Fruit fly (Drosophila melanogaster) whole organism, embryonic: ENCODE data around the gene sea.

ENCODE experiments used
- Aef1 ChIP-seq: fragments of 200-800 bp; sonication (Bioruptor generic); IDR thresholded peaks from 3 replicates; pipeline ENCODE4 v1.3.6; 2022; ENCODE audit warnings: missing biosample characterization, missing genetic modification characterization
- Antp ChIP-seq: fragments of 200-800 bp; sonication (Bioruptor generic); optimal IDR thresholded peaks from 3 replicates; lab custom pipeline; 2016; ENCODE audit warnings: missing biosample characterization, missing genetic modification characterization
- Atf3 ChIP-seq: fragments of 200-800 bp; sonication (Bioruptor generic); optimal IDR thresholded peaks from 3 replicates; lab custom pipeline; 2016; ENCODE audit warnings: missing biosample characterization, missing genetic modification characterization
- Atf6 ChIP-seq: fragments of 200-800 bp; sonication (Bioruptor generic); IDR thresholded peaks from 2 replicates; pipeline ENCODE4 v1.3.6; 2022; ENCODE audit warnings: missing biosample characterization, missing genetic modification characterization
- CG10147 ChIP-seq: fragments of 200-800 bp; sonication (Bioruptor generic); optimal IDR thresholded peaks from 2 replicates; lab custom pipeline; 2019; ENCODE audit warnings: missing biosample characterization, mild to moderate bottlenecking, missing genetic modification characterization, moderate library complexity
- CG10267 ChIP-seq: fragments of 200-800 bp; sonication (Bioruptor generic); optimal IDR thresholded peaks from 2 replicates; lab custom pipeline; 2018; ENCODE audit warnings: missing biosample characterization, mild to moderate bottlenecking, missing genetic modification characterization, moderate library complexity
- CG11093 ChIP-seq: fragments of 200-800 bp; sonication (Bioruptor generic); IDR thresholded peaks from 3 replicates; pipeline ENCODE4 v1.3.6; 2022; ENCODE audit warnings: missing biosample characterization, missing genetic modification characterization
- CG13424 ChIP-seq: fragments of 200-800 bp; sonication (Bioruptor generic); optimal IDR thresholded peaks from 2 replicates; lab custom pipeline; 2019; ENCODE audit warnings: missing biosample characterization, mild to moderate bottlenecking, missing genetic modification characterization, moderate library complexity
- CG14441 ChIP-seq: fragments of 200-800 bp; sonication (Bioruptor generic); IDR thresholded peaks from 2 replicates; pipeline ENCODE4 v1.3.6; 2022; ENCODE audit warnings: missing biosample characterization, missing genetic modification characterization
- CG14860 ChIP-seq: fragments of 200-800 bp; sonication (Bioruptor generic); IDR thresholded peaks from 3 replicates; pipeline ENCODE4 v1.3.6; 2022; ENCODE audit warnings: missing biosample characterization, missing genetic modification characterization; ENCODE audit not compliant: partially characterized antibody
- CG15514 ChIP-seq: fragments of 200-800 bp; sonication (Bioruptor generic); optimal IDR thresholded peaks from 3 replicates; lab custom pipeline; 2017; ENCODE audit warnings: missing biosample characterization, missing genetic modification characterization, mild to moderate bottlenecking, moderate library complexity, missing genetic modification reagents
- CG1603 ChIP-seq: fragments of 200-800 bp; sonication (Bioruptor generic); optimal IDR thresholded peaks from 2 replicates; lab custom pipeline; 2019; ENCODE audit warnings: missing biosample characterization, mild to moderate bottlenecking, missing genetic modification characterization, moderate library complexity
- CG17328 ChIP-seq: fragments of 200-800 bp; sonication (Bioruptor generic); IDR thresholded peaks from 2 replicates; pipeline ENCODE4 v1.3.6; 2022; ENCODE audit warnings: missing biosample characterization, missing genetic modification characterization
- CG3065 ChIP-seq: fragments of 200-800 bp; sonication (Bioruptor generic); optimal IDR thresholded peaks from 2 replicates; lab custom pipeline; 2016; ENCODE audit warnings: missing biosample characterization, missing genetic modification characterization
- CG5245 ChIP-seq: fragments of 200-800 bp; sonication (Bioruptor generic); optimal IDR thresholded peaks from 3 replicates; lab custom pipeline; 2016; ENCODE audit warnings: missing biosample characterization, missing genetic modification characterization
- CG7556 ChIP-seq: fragments of 200-800 bp; sonication (Bioruptor generic); optimal IDR thresholded peaks from 2 replicates; lab custom pipeline; 2017; ENCODE audit warnings: missing biosample characterization, mild to moderate bottlenecking, missing genetic modification characterization
- CG7963 ChIP-seq: fragments of 200-800 bp; sonication (Bioruptor generic); IDR thresholded peaks from 3 replicates; pipeline ENCODE4 v1.3.6; 2022; ENCODE audit warnings: missing biosample characterization, missing genetic modification characterization; ENCODE audit not compliant: partially characterized antibody
- D19A ChIP-seq: fragments of 200-800 bp; optimal IDR thresholded peaks from 3 replicates; lab custom pipeline; 2019; ENCODE audit warnings: missing biosample characterization, mild to moderate bottlenecking, missing genetic modification characterization, moderate library complexity
- Dad ChIP-seq: fragments of 200-800 bp; sonication (Bioruptor generic); optimal IDR thresholded peaks from 3 replicates; lab custom pipeline; 2016; ENCODE audit warnings: missing biosample characterization, missing genetic modification characterization
- Doc3 ChIP-seq: fragments of 200-800 bp; sonication (Bioruptor generic); IDR thresholded peaks from 3 replicates; pipeline ENCODE4 v1.3.6; 2022; ENCODE audit warnings: missing biosample characterization, missing genetic modification characterization; ENCODE audit not compliant: partially characterized antibody
- Jarid2 ChIP-seq: fragments of 200-800 bp; sonication (Bioruptor generic); optimal IDR thresholded peaks from 3 replicates; lab custom pipeline; 2017; ENCODE audit warnings: mild to moderate bottlenecking, missing biosample characterization, missing genetic modification reagents, missing genetic modification characterization
- MTF-1 ChIP-seq: fragments of 200-800 bp; sonication (Bioruptor generic); optimal IDR thresholded peaks from 2 replicates; lab custom pipeline; 2018; ENCODE audit warnings: missing biosample characterization, mild to moderate bottlenecking, missing genetic modification characterization, borderline replicate concordance
- Max ChIP-seq: fragments of 200-800 bp; sonication (Bioruptor generic); optimal IDR thresholded peaks from 2 replicates; lab custom pipeline; 2016; ENCODE audit warnings: missing biosample characterization, mild to moderate bottlenecking, missing genetic modification characterization
- Spps ChIP-seq: fragments of 200-800 bp; sonication (Bioruptor generic); optimal IDR thresholded peaks from 2 replicates; lab custom pipeline; 2018; ENCODE audit warnings: missing biosample characterization, mild to moderate bottlenecking, missing genetic modification characterization
- Trl ChIP-seq, 3 experiments: fragments of >200 bp in 2 of 3; fragments of 200-800 bp in 1 of 3; sonication (Bioruptor generic) in 1 of 3; optimal IDR thresholded peaks; 2 replicates in 1 of 3; 3 replicates in 2 of 3; lab custom pipeline; 2016 to 2017; ENCODE audit warnings: missing biosample characterization in 1 of 3, missing genetic modification characterization in 1 of 3
- abd-A ChIP-seq: fragments of 200-800 bp; sonication (Bioruptor generic); optimal IDR thresholded peaks from 3 replicates; lab custom pipeline; 2019; ENCODE audit warnings: missing biosample characterization, mild to moderate bottlenecking, missing genetic modification characterization, moderate library complexity
- chif ChIP-seq, 2 experiments: fragments of 200-800 bp; sonication (Bioruptor generic); optimal IDR thresholded peaks; 3 replicates each; lab custom pipeline; 2016; ENCODE audit warnings: missing biosample characterization in 2 of 2, missing genetic modification characterization in 2 of 2
- chinmo ChIP-seq: fragments of 200-800 bp; sonication (Bioruptor generic); IDR thresholded peaks from 4 replicates; pipeline ENCODE4 v1.3.6; 2022; ENCODE audit warnings: missing biosample characterization, missing genetic modification characterization; ENCODE audit not compliant: partially characterized antibody
- chm ChIP-seq: fragments of 200-800 bp; sonication (Bioruptor generic); IDR thresholded peaks from 2 replicates; pipeline ENCODE4 v1.3.6; 2022; ENCODE audit warnings: missing biosample characterization, missing genetic modification characterization
- da ChIP-seq: fragments of 200-800 bp; sonication (Bioruptor generic); optimal IDR thresholded peaks from 2 replicates; lab custom pipeline; 2016; ENCODE audit warnings: missing biosample characterization, missing genetic modification characterization
- gcm2 ChIP-seq: fragments of 200-800 bp; sonication (Bioruptor generic); optimal IDR thresholded peaks from 2 replicates; lab custom pipeline; 2016; ENCODE audit warnings: missing biosample characterization, missing genetic modification characterization
- grau ChIP-seq: fragments of 200-800 bp; optimal IDR thresholded peaks from 3 replicates; lab custom pipeline; 2019; ENCODE audit warnings: missing biosample characterization, mild to moderate bottlenecking, missing genetic modification characterization, moderate library complexity
- h ChIP-seq: fragments of >200 bp; optimal IDR thresholded peaks from 2 replicates; lab custom pipeline; 2017
- hkb ChIP-seq, 2 experiments: fragments of 200-800 bp in 1 of 2; fragments of >200 bp in 1 of 2; sonication (Bioruptor generic) in 1 of 2; IDR thresholded peaks in 1 of 2; optimal IDR thresholded peaks in 1 of 2; 2 replicates each; pipeline versions ENCODE4 v1.3.6 to Lab custom; 2017 to 2022; ENCODE audit warnings: missing biosample characterization in 1 of 2, missing genetic modification characterization in 1 of 2
- hth ChIP-seq: fragments of >200 bp; optimal IDR thresholded peaks from 2 replicates; lab custom pipeline; 2017; ENCODE audit warnings: inconsistent platforms
- jumu ChIP-seq: fragments of 200-800 bp; sonication (Bioruptor generic); optimal IDR thresholded peaks from 3 replicates; lab custom pipeline; 2016; ENCODE audit warnings: missing biosample characterization, missing genetic modification characterization
- kay ChIP-seq: fragments of 200-800 bp; sonication (Bioruptor generic); optimal IDR thresholded peaks from 2 replicates; lab custom pipeline; 2016; ENCODE audit warnings: missing biosample characterization, missing genetic modification characterization
- kni ChIP-seq: fragments of 200-800 bp; sonication (Bioruptor generic); optimal IDR thresholded peaks from 3 replicates; lab custom pipeline; 2017; ENCODE audit warnings: mild to moderate bottlenecking, missing biosample characterization, missing genetic modification reagents, missing genetic modification characterization
- mam ChIP-seq: fragments of 200-800 bp; sonication (Bioruptor generic); optimal IDR thresholded peaks from 3 replicates; lab custom pipeline; 2016; ENCODE audit warnings: missing biosample characterization, missing genetic modification characterization
- peb ChIP-seq: fragments of 200-800 bp; sonication (Bioruptor generic); IDR thresholded peaks from 2 replicates; pipeline ENCODE4 v1.3.6; 2022; ENCODE audit warnings: missing biosample characterization, missing genetic modification characterization
- pros ChIP-seq: fragments of 200-800 bp; sonication (Bioruptor generic); optimal IDR thresholded peaks from 3 replicates; lab custom pipeline; 2019; ENCODE audit warnings: missing biosample characterization, mild to moderate bottlenecking, missing genetic modification characterization, moderate library complexity
- ro ChIP-seq: fragments of 200-800 bp; sonication (Bioruptor generic); IDR thresholded peaks from 2 replicates; pipeline ENCODE4 v1.3.6; 2022; ENCODE audit warnings: missing biosample characterization, missing genetic modification characterization
- sens ChIP-seq: fragments of 200-800 bp; sonication (Bioruptor generic); peaks from one replicate; lab custom pipeline; 2016; ENCODE audit warnings: missing biosample characterization, missing genetic modification characterization
- sug ChIP-seq: fragments of 200-800 bp; optimal IDR thresholded peaks from 2 replicates; lab custom pipeline; 2019; ENCODE audit warnings: missing biosample characterization, mild to moderate bottlenecking, missing genetic modification characterization, moderate library complexity
- tap ChIP-seq: fragments of 200-800 bp; optimal IDR thresholded peaks from 3 replicates; lab custom pipeline; 2019; ENCODE audit warnings: missing biosample characterization, mild to moderate bottlenecking, missing genetic modification characterization, moderate library complexity
- tll ChIP-seq, 2 experiments: fragments of 200-800 bp in 1 of 2; fragments of >200 bp in 1 of 2; sonication (Bioruptor generic) in 1 of 2; optimal IDR thresholded peaks; 2 replicates each; lab custom pipeline; 2017 to 2019; ENCODE audit warnings: missing biosample characterization in 2 of 2, missing genetic modification characterization in 2 of 2, mild to moderate bottlenecking in 1 of 2, moderate library complexity in 1 of 2
- toy ChIP-seq: fragments of 200-800 bp; sonication (Bioruptor generic); IDR thresholded peaks from 2 replicates; pipeline ENCODE4 v1.3.6; 2022; ENCODE audit warnings: missing biosample characterization, missing genetic modification characterization
- zfh1 ChIP-seq: fragments of 200-800 bp; sonication (Bioruptor generic); IDR thresholded peaks from 3 replicates; pipeline ENCODE4 v1.3.6; 2022; ENCODE audit warnings: missing biosample characterization, missing genetic modification characterization

The sea gene

DNA sequence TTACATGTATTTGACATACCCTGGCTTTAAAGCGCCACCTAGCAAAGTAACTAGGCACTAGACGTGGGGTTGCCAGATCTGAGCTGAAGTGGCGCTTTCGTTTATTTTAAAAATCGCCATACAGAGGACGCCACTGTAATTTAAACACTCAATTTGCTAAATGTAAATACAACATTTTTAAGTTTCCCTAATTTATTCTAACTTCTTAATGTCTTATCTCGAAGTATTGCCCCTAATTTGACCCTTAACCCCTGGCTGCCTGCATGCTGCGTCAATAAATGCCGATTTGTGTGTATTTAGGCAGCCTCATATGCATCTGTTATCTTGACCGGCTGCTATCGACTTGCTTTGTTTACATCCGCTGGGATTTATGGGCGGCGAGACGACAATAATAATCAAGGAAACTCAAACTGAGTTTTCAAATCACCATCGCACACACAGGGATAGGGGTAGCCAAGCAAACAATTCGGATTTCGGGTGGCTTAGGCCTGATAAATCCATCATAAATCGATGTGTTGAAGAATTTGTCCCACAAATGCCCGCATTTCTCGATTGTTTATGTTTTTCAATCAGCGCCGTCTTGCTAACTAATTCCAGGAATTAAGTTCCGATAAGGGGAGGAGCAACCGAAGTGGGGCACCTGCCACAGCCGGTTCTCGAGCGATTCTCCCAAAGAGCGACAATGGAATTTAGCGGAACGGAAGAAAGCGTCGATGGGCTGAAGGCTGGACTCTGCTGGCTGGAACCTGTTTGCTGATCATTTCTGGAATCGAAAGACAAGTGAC lies 46.6 kb upstream of the sea start (continued):
- TF ChIP-seq jumu (GFP tag; lab: Kevin White, UChicago) (no peak), h (lab: Kevin White, UChicago) (no peak), D19A (tag; lab: Kevin White, UChicago) (peak; percentile 49), abd-A (tag; lab: Kevin White, UChicago) (no peak), Atf3 (GFP tag; lab: Kevin White, UChicago) (peak; percentile 24), CG7963 (peak; percentile 25; the same call in 1 of the 3 replicates), tap (no peak), sens (peak; percentile 82), chinmo (GFP tag; lab: Robert Waterston, UW) (0 out of 4 replicates have a peak, but pooled peaks have one; percentile 21), kay (GFP tag; lab: Kevin White, UChicago) (no peak), Jarid2 (peak; percentile 23), kni (GFP tag; lab: Kevin White, UChicago) (peak; percentile 19), CG11093 (GFP tag; lab: Robert Waterston, UW) (0 out of 3 replicates have a peak, but pooled peaks have one; percentile 28), CG15514 (GFP tag; lab: Kevin White, UChicago) (peak; percentile 27), Dad (peak; percentile 47), chm (GFP tag; lab: Robert Waterston, UW) (peak; percentile 12; the same call in 1 of the 2 replicates), da (GFP tag; lab: Kevin White, UChicago) (peak; percentile 24), Atf6 (GFP tag; lab: Robert Waterston, UW) (no peak), CG5245 (GFP tag; lab: Kevin White, UChicago) (peak; percentile 83), CG14441 (peak; percentile 78), sug (tag; lab: Kevin White, UChicago) (peak; percentile 64), CG13424 (tag; lab: Kevin White, UChicago) (peak; percentile 44), tll (GFP tag; optimal IDR thresholded peaks at IDR 0.05; lab: Kevin White, UChicago) (peak in 1 of 2 experiments; percentile 66), hth (lab: Kevin White, UChicago) (no peak), CG17328 (peak; percentile 56; the same call in 1 of the 2 replicates), CG1603 (tag; lab: Kevin White, UChicago) (peak; percentile 48), CG10267 (tag; lab: Kevin White, UChicago) (peak; percentile 65), Trl (optimal IDR thresholded peaks at IDR 0.05; lab: Kevin White, UChicago) (no peak), Trl (GFP tag; optimal IDR thresholded peaks at IDR 0.05; lab: Kevin White, UChicago) (peak; percentile 39), Antp (peak; percentile 22), chif (GFP tag; optimal IDR thresholded peaks at IDR 0.05; lab: Kevin White, UChicago) (peak; percentile 61 to 89), MTF-1 (no peak), Aef1 (peak; percentile 62), hkb (optimal IDR thresholded peaks at IDR 0.05; lab: Kevin White, UChicago) (peak; percentile 64), hkb (GFP tag; IDR thresholded peaks at IDR 0.05; lab: Robert Waterston, UW) (no peak), CG3065 (peak; percentile 61), Doc3 (GFP tag; lab: Robert Waterston, UW) (no peak), CG10147 (no peak), pros (GFP tag; lab: Kevin White, UChicago) (peak; percentile 83), CG14860 (GFP tag; lab: Robert Waterston, UW) (no peak), CG7556 (no peak), peb (GFP tag; lab: Robert Waterston, UW) (no peak), grau (tag; lab: Kevin White, UChicago) (peak; percentile 64), Max (GFP tag; lab: Kevin White, UChicago) (peak; percentile 5), Spps (peak; percentile 33), zfh1 (GFP tag; lab: Robert Waterston, UW) (peak; percentile 70; the same call in 2 of the 3 replicates), gcm2 (GFP tag; lab: Kevin White, UChicago) (peak; percentile 41), ro (GFP tag; lab: Robert Waterston, UW) (no peak), mam (GFP tag; lab: Kevin White, UChicago) (peak; percentile 62), toy (GFP tag; lab: Robert Waterston, UW) (no peak)
